Worm (Caenorhabditis elegans): ENCODE results near the gene pstk-1.

ce11 chrIII:12436215-12436614, 30.2 kb upstream of the pstk-1 start, which contains the start of gene fbxa-218:
- TF ChIP-seq him-1 (tag; optimal IDR thresholded peaks at IDR 0.05): no peak
- no peak for TF ChIP-seq W03F9.2 (tag; optimal IDR thresholded peaks at IDR 0.05)
- no peak for TF ChIP-seq dao-5 (tag; optimal IDR thresholded peaks at IDR 0.05)

Measured in whole organism, L4/young adult.